Worm (Caenorhabditis elegans) whole organism, L3 larva: ENCODE measurements around the gene spig-7.

Experiments
- ZK546.5 ChIP-seq: sonication (generic microtip); optimal IDR thresholded peaks from 2 replicates; lab custom pipeline; 2017; ENCODE audit warnings: missing biosample characterization, missing genetic modification characterization
- aly-2 ChIP-seq: fragments of 150-350 bp; optimal IDR thresholded peaks from 2 replicates; lab custom pipeline; 2014; ENCODE audit warnings: missing biosample characterization, missing genetic modification characterization
- ama-1 ChIP-seq: fragments of 150-350 bp; optimal IDR thresholded peaks from 2 replicates; lab custom pipeline; 2018
- ceh-28 ChIP-seq: fragments of 150-350 bp; optimal IDR thresholded peaks from 2 replicates; lab custom pipeline; 2014; ENCODE audit warnings: missing biosample characterization, missing genetic modification reagents, missing genetic modification characterization
- ceh-82 ChIP-seq: fragments of 150-350 bp; optimal IDR thresholded peaks from 2 replicates; lab custom pipeline; 2014; ENCODE audit warnings: missing biosample characterization, missing genetic modification characterization
- ceh-9 ChIP-seq: sonication (generic microtip); optimal IDR thresholded peaks from 2 replicates; lab custom pipeline; 2018; ENCODE audit warnings: missing biosample characterization, missing genetic modification characterization
- elt-1 ChIP-seq: fragments of 150-350 bp; optimal IDR thresholded peaks from 2 replicates; lab custom pipeline; 2014; ENCODE audit warnings: missing biosample characterization, missing genetic modification characterization
- elt-2 ChIP-seq: sonication (generic microtip); optimal IDR thresholded peaks from 2 replicates; lab custom pipeline; 2016; ENCODE audit warnings: missing genetic modification reagents, mild to moderate bottlenecking, missing genetic modification characterization, missing compliant biosample characterization
- elt-3 ChIP-seq, 3 experiments: fragments of 150-350 bp in 1 of 3; sonication (generic microtip) in 2 of 3; optimal IDR thresholded peaks; 2 replicates in 2 of 3; 4 replicates in 1 of 3; lab custom pipeline; 2014 to 2017; ENCODE audit warnings: missing biosample characterization in 3 of 3, missing genetic modification characterization in 3 of 3
- eor-1 ChIP-seq, 2 experiments: fragments of 150-350 bp; optimal IDR thresholded peaks; 2 replicates each; lab custom pipeline; 2014 to 2018; ENCODE audit warnings: missing biosample characterization in 2 of 2, missing genetic modification characterization in 2 of 2
- fkh-10 ChIP-seq: sonication (generic microtip); optimal IDR thresholded peaks from 2 replicates; lab custom pipeline; 2017; ENCODE audit warnings: missing biosample characterization, missing genetic modification reagents, missing genetic modification characterization
- fkh-2 ChIP-seq: fragments of 150-350 bp; optimal IDR thresholded peaks from 2 replicates; lab custom pipeline; 2014; ENCODE audit warnings: missing biosample characterization, missing genetic modification reagents, missing genetic modification characterization
- hmg-11 ChIP-seq: sonication (generic microtip); optimal IDR thresholded peaks from 2 replicates; lab custom pipeline; 2016; ENCODE audit warnings: missing genetic modification characterization, missing compliant biosample characterization
- jun-1 ChIP-seq: fragments of 150-350 bp; optimal IDR thresholded peaks from 2 replicates; lab custom pipeline; 2014; ENCODE audit warnings: missing biosample characterization, missing genetic modification reagents, missing genetic modification characterization
- lin-15B ChIP-seq: fragments of 150-350 bp; optimal IDR thresholded peaks from 2 replicates; lab custom pipeline; 2014; ENCODE audit warnings: missing biosample characterization, missing genetic modification characterization
- lin-39 ChIP-seq: fragments of 150-350 bp; optimal IDR thresholded peaks from 2 replicates; lab custom pipeline; 2018; ENCODE audit warnings: missing biosample characterization, missing genetic modification reagents, missing genetic modification characterization
- lsy-12 ChIP-seq: sonication (generic microtip); optimal IDR thresholded peaks from 2 replicates; lab custom pipeline; 2016; ENCODE audit warnings: mild to moderate bottlenecking, missing genetic modification characterization, missing compliant biosample characterization
- mml-1 ChIP-seq: fragments of 150-350 bp; sonication (generic microtip); optimal IDR thresholded peaks from 3 replicates; lab custom pipeline; 2014; ENCODE audit warnings: missing biosample characterization, missing genetic modification characterization
- nfya-1 ChIP-seq: sonication (generic microtip); optimal IDR thresholded peaks from 2 replicates; lab custom pipeline; 2017; ENCODE audit warnings: missing genetic modification characterization, mild to moderate bottlenecking, missing compliant biosample characterization, antibody characterized with exemption, moderate library complexity; ENCODE audit not compliant: insufficient read depth
- nhr-237 ChIP-seq: fragments of 150-350 bp; optimal IDR thresholded peaks from 2 replicates; lab custom pipeline; 2014; ENCODE audit warnings: missing biosample characterization, missing genetic modification characterization
- nhr-67 ChIP-seq: fragments of 150-350 bp; optimal IDR thresholded peaks from 2 replicates; lab custom pipeline; 2014; ENCODE audit warnings: missing biosample characterization, missing genetic modification characterization
- nhr-76 ChIP-seq: fragments of 150-350 bp; sonication (generic microtip); optimal IDR thresholded peaks from 5 replicates; lab custom pipeline; 2014; ENCODE audit warnings: missing biosample characterization, missing genetic modification characterization
- nhr-77 ChIP-seq: fragments of 150-350 bp; optimal IDR thresholded peaks from 2 replicates; lab custom pipeline; 2014; ENCODE audit warnings: missing biosample characterization, missing genetic modification characterization
- pha-4 ChIP-seq: fragments of 150-350 bp; optimal IDR thresholded peaks from 2 replicates; lab custom pipeline; 2014; ENCODE audit warnings: missing biosample characterization, missing genetic modification reagents, missing genetic modification characterization
- pqm-1 ChIP-seq: fragments of 150-350 bp; optimal IDR thresholded peaks from 2 replicates; lab custom pipeline; 2017; ENCODE audit warnings: missing biosample characterization, missing genetic modification characterization, inconsistent platforms
- sea-2 ChIP-seq: fragments of 150-350 bp; sonication (generic microtip); optimal IDR thresholded peaks from 4 replicates; lab custom pipeline; 2014; ENCODE audit warnings: missing biosample characterization, missing genetic modification reagents, missing genetic modification characterization
- snpc-4 ChIP-seq: fragments of 150-350 bp; optimal IDR thresholded peaks from 2 replicates; lab custom pipeline; 2014; ENCODE audit warnings: missing biosample characterization, missing genetic modification characterization
- tbx-2 ChIP-seq: sonication (generic microtip); optimal IDR thresholded peaks from 2 replicates; lab custom pipeline; 2016; ENCODE audit warnings: mild to moderate bottlenecking, missing genetic modification characterization, missing compliant biosample characterization
- unc-39 ChIP-seq: sonication (generic microtip); optimal IDR thresholded peaks from 4 replicates; lab custom pipeline; 2017; ENCODE audit warnings: missing biosample characterization, missing genetic modification characterization
- unc-62 ChIP-seq: fragments of 150-350 bp; sonication (generic microtip); optimal IDR thresholded peaks from 4 replicates; lab custom pipeline; 2014; ENCODE audit warnings: missing biosample characterization, missing genetic modification reagents, missing genetic modification characterization
- zag-1 ChIP-seq: fragments of 150-350 bp; optimal IDR thresholded peaks from 2 replicates; lab custom pipeline; 2014; ENCODE audit warnings: missing biosample characterization, missing genetic modification characterization
- ztf-11 ChIP-seq: fragments of 150-350 bp; optimal IDR thresholded peaks from 2 replicates; lab custom pipeline; 2014; ENCODE audit warnings: missing biosample characterization, missing genetic modification characterization
- ztf-4 ChIP-seq: fragments of 150-350 bp; optimal IDR thresholded peaks from 2 replicates; lab custom pipeline; 2014; ENCODE audit warnings: missing biosample characterization, missing genetic modification characterization

spig-7 gene

DNA sequence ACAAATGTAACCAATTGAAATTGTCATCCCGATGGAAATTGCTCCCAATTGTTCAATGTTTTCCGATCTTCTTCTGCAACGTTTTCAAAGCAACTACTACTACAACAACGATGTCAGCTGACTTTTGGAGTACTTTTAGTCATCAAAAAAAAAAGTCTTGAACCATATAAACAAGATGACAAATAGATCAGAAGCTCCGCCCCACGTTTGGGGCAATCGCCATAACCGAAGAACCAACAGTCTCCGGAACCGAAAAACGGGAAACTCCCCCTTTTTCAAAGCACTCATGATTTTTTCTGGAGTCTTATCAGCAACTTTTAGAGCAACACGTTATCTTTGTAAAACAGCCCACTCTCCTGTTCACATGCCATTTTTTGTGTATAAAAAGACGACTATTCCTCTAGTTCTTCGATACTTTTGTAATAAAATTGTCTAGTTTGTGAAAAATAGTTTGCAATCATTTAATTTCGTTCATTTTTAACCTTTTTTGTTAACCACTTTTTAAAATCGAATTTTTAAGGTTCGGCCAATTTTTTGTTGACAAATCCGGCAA, 35.1 kb upstream of the spig-7 start:
- TF ChIP-seq nhr-237 (no peak), ZK546.5 (tag; lab: Kevin White, UChicago) (no peak), tbx-2 (tag; lab: Kevin White, UChicago) (no peak), pqm-1 (peak; percentile 96), jun-1 (tag; lab: Kevin White, UChicago) (peak; percentile 64), pha-4 (tag; lab: Kevin White, UChicago) (peak; percentile 67), elt-2 (tag; lab: Kevin White, UChicago) (peak; percentile 85)

DNA sequence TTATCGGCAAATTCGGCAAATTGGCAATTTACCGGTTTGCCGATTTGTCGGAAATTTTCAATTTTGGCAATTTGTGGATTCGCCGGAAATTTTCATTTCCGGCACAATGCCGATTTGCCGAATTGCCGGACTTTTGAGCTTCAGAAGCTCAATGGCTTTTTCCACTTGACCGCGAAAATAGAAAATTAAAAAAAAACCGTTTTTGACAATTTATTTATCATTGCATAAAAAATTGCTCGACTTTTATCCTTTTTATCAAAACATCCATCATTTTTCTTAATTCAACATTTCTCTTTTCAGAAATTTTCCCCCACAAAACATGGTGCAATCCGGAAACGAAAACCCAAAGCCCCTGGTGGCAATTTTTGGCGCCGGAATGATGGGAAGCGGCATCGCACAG, 34.5 kb upstream of the spig-7 start, which contains the start of gene hacd-1:
hacd-1 (plus strand) TSS at position 301 of the 400 bp plus-strand sequence.
- TF ChIP-seq snpc-4 (tag; lab: Kevin White, UChicago) = no peak
- TF ChIP-seq ZK546.5 (tag; lab: Kevin White, UChicago) = no peak
- TF ChIP-seq elt-1 (tag; lab: Kevin White, UChicago) = no peak

DNA sequence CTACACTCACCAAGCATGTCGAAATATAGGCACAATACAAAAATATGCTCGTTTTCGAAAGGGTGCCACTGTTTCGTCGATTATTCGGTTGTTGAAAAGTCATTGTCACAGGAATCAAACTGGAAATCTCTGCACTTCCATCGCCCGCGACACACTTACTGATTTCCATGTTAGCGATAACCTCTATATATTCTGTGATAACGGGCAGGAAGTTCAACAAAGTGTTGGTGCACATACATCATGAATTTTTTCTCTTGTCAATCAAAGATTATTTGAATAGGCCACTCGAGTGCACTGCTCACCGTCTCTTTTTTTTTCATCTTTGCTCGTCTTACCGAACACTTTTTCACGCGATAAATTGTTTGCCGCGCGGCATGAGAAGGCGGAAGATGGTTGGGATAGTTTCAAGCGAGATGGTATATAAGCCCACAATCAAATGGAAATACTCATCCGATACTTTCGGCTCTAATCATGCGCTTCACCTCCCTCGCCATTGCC, 30.0 kb upstream of the spig-7 start, which contains the start of the genes fpn-1.2 and pqn-54:
fpn-1.2 (minus strand) TSS at position 157 of the 498 bp plus-strand sequence.
pqn-54 (plus strand) TSS at position 448 of the 498 bp plus-strand sequence.
- TF ChIP-seq elt-2 (tag; lab: Kevin White, UChicago) (peak; percentile 53), pqm-1 (peak; percentile 20), hmg-11 (no peak), zag-1 (no peak)

DNA sequence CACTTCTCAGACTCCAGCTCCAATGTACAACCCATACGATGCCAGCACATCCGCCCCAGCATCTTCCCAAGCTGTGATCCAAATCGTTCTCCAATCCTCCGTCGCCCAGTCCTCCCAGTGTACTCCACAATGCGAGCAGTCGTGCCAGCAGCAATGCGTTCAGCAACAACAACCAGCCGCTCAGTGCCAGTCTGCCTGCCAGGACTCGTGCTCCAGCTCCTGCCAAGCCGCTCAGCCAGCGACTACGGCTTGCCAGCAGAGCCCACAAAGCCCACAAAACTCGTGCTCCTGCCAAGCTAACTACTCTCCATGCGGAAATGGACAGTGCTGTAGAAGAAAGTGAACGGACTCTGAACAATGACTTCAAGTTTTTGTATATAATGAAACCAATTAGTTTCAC, 28.6 kb upstream of the spig-7 start:
- TF ChIP-seq ama-1 (lab: Kevin White, UChicago) (no peak), ceh-28 (tag; lab: Kevin White, UChicago) (no peak), jun-1 (tag; lab: Kevin White, UChicago) (no peak), lin-39 (no peak), elt-3 (tag; optimal IDR thresholded peaks at IDR 0.05; lab: Kevin White, UChicago) (no peak), ztf-11 (tag; lab: Kevin White, UChicago) (no peak)

DNA sequence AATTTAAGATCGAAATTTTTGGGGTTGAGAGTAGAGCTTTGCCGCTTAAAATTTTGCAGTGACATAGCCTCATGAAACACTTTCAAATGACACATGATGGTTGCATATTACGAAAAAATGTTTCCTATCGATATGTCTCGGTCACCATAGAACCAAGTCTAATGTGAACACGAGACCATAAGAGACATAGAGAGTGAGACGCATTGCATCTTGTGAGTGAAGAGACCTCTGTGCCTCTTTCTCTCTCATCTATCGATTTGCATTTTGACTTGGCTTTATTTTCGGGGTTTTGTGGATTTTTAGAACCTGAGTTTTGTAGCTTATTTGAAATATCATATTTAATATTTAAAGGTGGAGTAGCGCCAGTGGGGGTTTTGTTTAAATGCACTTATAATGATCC, 27.6 kb upstream of the spig-7 start:
- no peak for TF ChIP-seq nhr-67
- TF ChIP-seq lsy-12 (tag; lab: Kevin White, UChicago) = no peak
- peak; percentile 47 for TF ChIP-seq nfya-1 (tag; lab: Kevin White, UChicago)
- peak; percentile 28 for TF ChIP-seq pha-4 (tag; lab: Kevin White, UChicago)
- no peak for TF ChIP-seq fkh-2 (tag; lab: Kevin White, UChicago)
- no peak for TF ChIP-seq ztf-4 (tag; lab: Kevin White, UChicago)
- TF ChIP-seq sea-2 (GFP tag; lab: Kevin White, UChicago) = no peak
- peak; percentile 29 for TF ChIP-seq elt-2 (tag; lab: Kevin White, UChicago)
- no peak for TF ChIP-seq ceh-82
- TF ChIP-seq zag-1 = no peak
- peak; percentile 41 for TF ChIP-seq hmg-11
- TF ChIP-seq ceh-9 (tag; lab: Kevin White, UChicago) = no peak
- TF ChIP-seq ceh-28 (tag; lab: Kevin White, UChicago) = peak; percentile 28
- no peak for TF ChIP-seq unc-62
- no peak for TF ChIP-seq ama-1 (lab: Kevin White, UChicago)
- no peak for TF ChIP-seq eor-1 (tag; optimal IDR thresholded peaks at IDR 0.05; lab: Kevin White, UChicago)
- no peak for TF ChIP-seq lin-15B (tag; lab: Kevin White, UChicago)
- TF ChIP-seq, all 47 proteins: peak for 5

DNA sequence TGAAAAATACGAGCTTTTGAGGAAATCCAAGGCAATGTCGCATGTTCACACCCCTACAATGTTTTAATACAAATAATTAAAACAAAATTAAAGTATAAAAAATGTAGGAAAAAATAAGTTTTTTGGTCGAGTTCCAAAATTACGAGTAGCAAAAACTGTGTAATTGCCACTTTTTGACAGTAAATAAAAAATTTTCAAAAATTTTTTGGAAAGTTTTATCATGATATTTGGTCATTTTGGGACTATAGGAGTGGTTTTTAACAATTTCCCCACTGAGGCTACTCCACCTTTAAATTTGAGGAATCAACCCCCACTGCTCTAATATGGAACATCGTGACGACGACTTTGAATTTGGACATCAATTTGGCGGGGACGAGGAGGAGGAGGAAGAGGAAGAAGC, 27.1 kb upstream of the spig-7 start, which contains the start of gene gid-8:
gid-8 (plus strand) TSS at position 301 of the 400 bp plus-strand sequence.
- TF ChIP-seq elt-2 (tag; lab: Kevin White, UChicago) (no peak), aly-2 (tag; lab: Kevin White, UChicago) (no peak), mml-1 (tag; lab: Kevin White, UChicago) (no peak)

DNA sequence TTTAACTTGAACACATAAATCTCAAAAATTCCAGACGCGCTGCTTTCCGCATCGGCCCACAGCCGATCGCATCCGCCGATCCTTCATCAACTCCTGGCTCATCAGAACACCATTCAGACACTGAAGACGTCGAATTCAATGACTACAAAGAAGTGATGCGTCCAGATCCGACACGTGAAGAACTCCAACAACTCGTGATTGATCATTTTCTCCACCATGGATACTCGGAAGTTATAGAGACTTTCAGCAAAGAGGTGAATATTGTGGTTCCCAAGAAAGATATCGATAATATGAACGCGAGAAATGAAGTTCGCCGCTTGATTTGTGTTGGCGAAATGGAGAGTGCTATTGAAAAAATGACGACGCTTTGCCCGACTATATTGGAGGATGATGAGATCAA, 25.7 kb upstream of the spig-7 start:
- TF ChIP-seq nhr-67 (no peak), elt-1 (tag; lab: Kevin White, UChicago) (no peak), fkh-10 (GFP tag; lab: Kevin White, UChicago) (no peak), tbx-2 (tag; lab: Kevin White, UChicago) (no peak), hmg-11 (no peak), nhr-76 (no peak), nhr-77 (tag; lab: Kevin White, UChicago) (no peak), sea-2 (GFP tag; lab: Kevin White, UChicago) (no peak), mml-1 (tag; lab: Kevin White, UChicago) (no peak), aly-2 (tag; lab: Kevin White, UChicago) (no peak), ceh-28 (tag; lab: Kevin White, UChicago) (no peak), nfya-1 (tag; lab: Kevin White, UChicago) (no peak), nhr-237 (no peak), unc-39 (no peak), pqm-1 (no peak), lsy-12 (tag; lab: Kevin White, UChicago) (no peak)
